Worm (Caenorhabditis elegans): ENCODE measurements around the gene ZK892.5.

DNA sequence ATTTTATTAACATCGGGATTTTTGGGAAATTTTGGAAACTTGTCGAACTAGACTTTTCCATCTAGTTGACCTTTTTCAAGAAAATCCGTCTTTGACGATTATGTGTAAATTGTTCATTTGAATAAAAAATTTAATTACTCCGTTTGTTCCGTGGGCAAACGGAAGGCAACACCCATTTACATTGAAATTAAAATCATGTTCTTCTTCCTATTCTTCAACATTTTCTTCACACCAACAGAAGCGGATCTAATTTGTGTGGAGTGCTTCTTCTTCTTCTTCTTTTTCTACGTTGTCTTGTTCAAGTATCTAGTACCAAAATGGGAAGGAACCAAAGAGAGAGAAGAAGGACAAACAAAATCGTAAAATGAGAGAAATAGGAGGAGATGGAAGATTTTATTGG, 25.6 kb upstream of the ZK892.5 start:
- TF ChIP-seq pha-4 (tag; optimal IDR thresholded peaks at IDR 0.05) (no peak), elt-1 (tag; optimal IDR thresholded peaks at IDR 0.05; ENCODE audit: borderline replicate concordance, insufficient read depth) (no peak), nhr-28 (tag; optimal IDR thresholded peaks at IDR 0.05) (no peak), nhr-12 (tag; optimal IDR thresholded peaks at IDR 0.05) (no peak), bed-3 (GFP tag; optimal IDR thresholded peaks at IDR 0.05) (no peak)

All from whole organism, mixed stage, embryonic.